Worm (Caenorhabditis elegans) whole organism, L4 larva: ENCODE measurements around the gene T21E8.6.

ENCODE experiments used
- lin-39 ChIP-seq: fragments of 150-350 bp; optimal IDR thresholded peaks from 2 replicates; lab custom pipeline; 2014; ENCODE audit warnings: missing biosample characterization, missing genetic modification reagents, missing genetic modification characterization
- nhr-10 ChIP-seq: fragments of 150-350 bp; optimal IDR thresholded peaks from 2 replicates; lab custom pipeline; 2014; ENCODE audit warnings: missing biosample characterization, missing genetic modification characterization

DNA sequence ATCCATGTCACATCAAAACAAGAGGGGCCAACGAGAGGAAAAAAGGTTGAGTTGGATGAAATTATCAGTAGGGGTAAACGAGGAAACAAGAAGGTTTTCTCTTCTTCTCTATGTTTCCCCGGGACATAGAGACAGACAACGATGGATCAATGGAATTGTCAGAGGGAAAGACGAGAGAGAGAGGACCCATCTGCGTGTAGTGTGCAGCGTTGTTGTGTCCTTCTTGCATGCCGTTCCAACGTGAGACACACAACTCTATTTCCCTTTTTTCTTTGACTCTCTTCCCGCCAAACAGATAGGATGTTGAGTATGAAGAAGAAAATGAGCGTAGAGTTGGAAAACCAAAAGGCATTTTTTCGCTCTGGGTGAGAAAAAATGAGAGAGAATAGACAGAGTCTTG, 18.9 kb downstream of the T21E8.6 start:
- TF ChIP-seq nhr-10 (tag; lab: Kevin White, UChicago) (no peak), lin-39 (tag; lab: Kevin White, UChicago) (no peak)
